Fruit fly (Drosophila melanogaster) whole organism, larva: ENCODE measurements around the gene Dpy-30L2.

Experiments used
- noc ChIP-seq: fragments of 200-800 bp; sonication (Bioruptor generic); optimal IDR thresholded peaks from 3 replicates; lab custom pipeline; 2019; ENCODE audit warnings: missing biosample characterization, mild to moderate bottlenecking, missing genetic modification characterization, moderate library complexity

Gene Dpy-30L2

DNA sequence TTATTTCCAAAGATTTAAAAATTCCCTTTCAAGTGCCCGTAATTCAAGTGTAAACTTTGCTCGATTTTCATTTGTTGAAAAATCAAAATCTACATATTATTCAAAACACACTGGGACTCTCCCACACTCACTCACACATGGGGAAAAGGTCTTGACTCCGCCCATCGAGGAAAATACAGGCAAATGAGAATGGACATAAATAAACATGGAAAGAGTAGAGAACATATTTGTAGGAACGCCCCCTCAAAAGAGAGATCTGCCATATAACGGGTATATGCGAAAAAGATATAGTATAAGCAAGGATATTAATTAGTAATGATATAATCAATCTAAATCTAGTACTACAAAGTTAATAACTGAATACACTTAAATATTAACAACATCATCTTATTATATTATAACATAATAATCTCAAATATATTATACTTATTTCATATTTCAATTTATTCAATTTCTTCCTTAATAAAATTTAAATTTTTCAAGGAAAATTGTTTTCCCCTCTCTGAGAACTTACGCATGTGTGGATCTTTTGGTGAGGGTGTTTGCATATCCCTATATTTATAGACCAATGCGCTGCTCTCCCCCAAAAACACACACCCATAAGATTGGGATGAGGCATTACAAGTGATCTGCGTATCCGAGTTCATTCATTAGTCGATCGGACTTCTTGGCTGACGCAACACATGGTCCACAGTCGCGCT, 29.2 kb downstream of the Dpy-30L2 start, which contains the start of gene FoxL1:
TSS of gene FoxL1 (plus strand) at position 651 of the 701 bp plus-strand sequence.
- TF ChIP-seq noc (tag; lab: Kevin White, UChicago) = no peak

DNA sequence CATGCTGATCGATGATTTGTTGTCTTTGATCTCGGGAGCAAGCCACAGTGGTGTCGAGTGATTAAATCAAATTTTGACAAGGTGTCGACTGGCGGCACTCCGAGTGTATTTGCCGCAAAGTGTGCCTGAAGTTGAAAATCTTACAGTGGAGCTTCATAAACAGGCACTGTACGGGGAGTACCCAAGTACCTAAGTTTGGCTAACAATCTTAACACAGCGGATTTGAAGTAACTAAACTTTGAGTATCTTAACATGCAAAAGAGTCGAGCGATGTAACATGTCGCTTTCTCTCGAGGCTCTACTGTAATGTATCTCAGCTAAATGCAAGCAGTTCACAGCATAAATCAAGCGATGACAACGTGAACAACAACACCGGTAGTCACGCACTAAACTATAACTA, 30.8 kb downstream of the Dpy-30L2 start:
- TF ChIP-seq noc (tag; lab: Kevin White, UChicago) = no peak

DNA sequence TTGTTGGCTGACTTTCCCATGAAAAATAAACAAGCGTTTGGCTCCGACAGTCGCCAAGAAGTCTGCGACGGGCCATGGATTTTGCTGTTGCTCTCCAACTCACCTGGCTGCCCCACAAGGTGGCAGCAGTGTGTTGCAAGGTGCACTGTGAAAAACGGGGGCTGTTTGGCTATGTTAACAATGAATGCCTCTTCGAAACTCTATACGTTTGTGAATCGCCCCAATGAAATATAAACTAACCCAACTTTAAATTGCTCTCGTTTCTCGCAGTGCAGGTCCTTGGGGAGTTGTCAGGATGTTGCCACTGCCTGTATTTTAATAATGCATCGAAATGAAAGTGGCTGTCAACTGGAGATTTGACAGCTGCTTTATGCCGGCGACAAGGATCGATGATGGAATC, 33.2 kb downstream of the Dpy-30L2 start:
- TF ChIP-seq noc (tag; lab: Kevin White, UChicago) = no peak

DNA sequence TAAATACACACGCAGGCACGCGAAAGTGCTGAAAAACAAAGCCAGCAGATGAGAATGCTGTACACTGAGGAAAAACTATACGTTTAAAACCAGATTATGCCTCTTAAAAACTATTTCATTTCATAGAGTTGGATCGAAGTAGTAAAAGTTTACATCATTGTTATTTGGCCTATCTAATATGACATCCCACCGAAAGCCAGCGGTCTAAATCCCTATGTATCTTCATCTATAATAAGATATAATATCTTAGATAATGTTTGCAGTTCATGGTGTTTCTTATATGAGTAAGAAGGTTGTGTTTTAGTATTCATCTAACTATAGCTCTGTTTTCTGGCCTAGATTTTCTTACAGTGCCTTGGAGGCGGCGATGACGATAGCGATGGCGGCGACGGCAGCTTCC, 37.4 kb downstream of the Dpy-30L2 start:
- TF ChIP-seq noc (tag; lab: Kevin White, UChicago) = no peak

DNA sequence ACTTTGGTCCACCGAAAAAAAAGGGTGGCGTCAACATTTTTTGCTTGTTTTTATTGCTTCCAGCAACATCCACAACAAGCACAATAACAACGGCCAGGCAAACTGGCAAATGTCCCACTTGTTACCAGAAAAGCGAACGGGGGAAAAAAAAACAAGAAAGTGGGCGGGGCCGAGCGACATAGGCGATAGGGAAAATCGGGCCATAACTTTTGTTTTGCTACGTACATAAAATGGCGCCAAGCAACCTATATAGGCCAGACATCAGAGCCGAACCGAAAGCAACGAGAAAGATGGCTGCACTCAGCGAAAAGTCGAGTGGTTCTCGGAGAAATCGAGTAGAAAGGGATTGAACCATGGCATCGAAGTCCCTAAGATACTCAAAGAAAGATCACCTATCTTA, 40.3 kb downstream of the Dpy-30L2 start:
- TF ChIP-seq noc (tag; lab: Kevin White, UChicago) = no peak

DNA sequence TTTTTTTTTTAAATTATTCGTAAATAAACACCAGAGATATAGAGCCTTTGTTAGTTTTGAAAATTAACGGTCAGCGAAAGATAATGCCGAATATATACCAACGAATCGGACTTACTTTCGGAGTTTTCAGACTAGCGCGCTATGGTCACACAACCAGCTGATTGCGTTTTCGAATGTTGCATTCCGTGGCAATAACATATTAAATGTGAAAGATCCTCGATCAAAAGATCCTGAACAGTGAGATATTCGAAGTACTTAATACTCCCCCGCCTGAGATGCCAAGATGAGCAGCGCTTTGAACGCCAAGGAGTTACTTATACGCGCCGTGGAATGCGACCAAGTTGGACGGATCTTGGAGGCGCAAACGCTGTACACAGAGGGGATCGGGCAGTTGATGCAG, 44.2 kb downstream of the Dpy-30L2 start, which contains the start of gene CG14985:
TSS of gene CG14985 (plus strand) at position 159 of the 400 bp plus-strand sequence.
- TF ChIP-seq noc (tag; lab: Kevin White, UChicago) = no peak

DNA sequence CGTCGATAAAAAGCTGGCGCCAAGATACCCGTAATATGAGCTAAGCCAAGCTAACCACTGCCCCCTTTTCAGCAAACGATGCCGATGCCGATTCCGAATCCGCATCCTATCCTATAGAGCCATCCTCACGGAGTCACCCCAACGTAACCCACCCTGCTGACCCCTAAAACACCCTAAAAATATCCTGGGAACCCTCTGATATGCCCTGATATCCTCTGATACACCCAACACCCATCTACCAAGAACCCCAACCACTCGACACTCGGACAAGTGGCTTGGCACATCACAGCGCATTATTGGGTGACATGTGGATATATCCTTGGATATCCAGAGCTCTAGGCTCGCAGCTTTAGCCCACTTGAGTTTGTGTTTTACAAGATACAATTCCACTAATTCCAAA, 46.0 kb downstream of the Dpy-30L2 start:
- TF ChIP-seq noc (tag; lab: Kevin White, UChicago) = no peak

DNA sequence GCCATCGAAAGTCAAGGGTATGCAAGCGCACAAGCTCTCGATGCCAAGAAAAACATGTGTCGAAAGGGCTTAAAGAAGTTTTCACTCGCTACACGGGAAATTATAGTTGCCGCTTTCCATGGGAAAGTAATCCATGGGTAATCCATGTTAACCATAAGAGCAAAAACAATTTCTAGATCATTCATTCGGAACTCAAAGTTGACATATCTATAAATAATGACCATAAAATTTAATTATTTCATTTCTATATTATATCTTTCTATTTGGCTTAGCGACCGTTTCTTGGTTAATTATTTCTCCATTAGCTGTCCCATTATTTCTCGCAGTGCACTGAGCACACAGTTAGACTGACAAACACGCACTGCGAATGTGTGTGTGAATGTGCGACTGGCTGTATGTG, 46.8 kb downstream of the Dpy-30L2 start:
- no peak for TF ChIP-seq noc (tag; lab: Kevin White, UChicago)
